Worm (Caenorhabditis elegans) whole organism, L4 larva: ENCODE measurements around the gene pas-1.

Source experiments
- F44E2.7 ChIP-seq: fragments of 200-800 bp; sonication (Bioruptor generic); IDR thresholded peaks from 2 replicates; pipeline ENCODE4 v2.1.2; 2022; ENCODE audit warnings: missing genetic modification characterization, missing compliant biosample characterization
- F49E8.2 ChIP-seq: sonication (generic microtip); optimal IDR thresholded peaks from 2 replicates; lab custom pipeline; 2016; ENCODE audit warnings: missing compliant biosample characterization, mild to moderate bottlenecking, missing genetic modification characterization, borderline replicate concordance
- Y5F2A.4 ChIP-seq: fragments of 200-800 bp; sonication (Bioruptor generic); optimal IDR thresholded peaks from 2 replicates; lab custom pipeline; 2018; ENCODE audit warnings: mild to moderate bottlenecking, missing genetic modification characterization, missing compliant biosample characterization
- Y75B8A.6 ChIP-seq: fragments of 200-800 bp; sonication (Bioruptor generic); IDR thresholded peaks from 2 replicates; pipeline ENCODE4 v1.3.6; 2022; ENCODE audit warnings: missing genetic modification reagents, missing genetic modification characterization, missing compliant biosample characterization
- ZK337.2 ChIP-seq: fragments of 200-800 bp; sonication (Bioruptor generic); IDR thresholded peaks from 2 replicates; pipeline ENCODE4 v1.3.6; 2022; ENCODE audit warnings: missing genetic modification reagents, missing genetic modification characterization, missing compliant biosample characterization
- ZK546.5 ChIP-seq, 2 experiments: sonication (generic microtip); optimal IDR thresholded peaks; 2 replicates each; lab custom pipeline; 2017; ENCODE audit warnings: missing biosample characterization in 2 of 2, missing genetic modification characterization in 2 of 2
- aha-1 ChIP-seq: fragments of 150-350 bp; peaks from one replicate; lab custom pipeline; 2014; ENCODE audit warnings: missing biosample characterization, missing genetic modification characterization
- aly-2 ChIP-seq: sonication (generic microtip); optimal IDR thresholded peaks from 2 replicates; lab custom pipeline; 2018; ENCODE audit warnings: missing biosample characterization, missing genetic modification characterization
- ama-1 ChIP-seq: fragments of 150-350 bp; optimal IDR thresholded peaks from 2 replicates; lab custom pipeline; 2014; ENCODE audit warnings: inconsistent platforms, mixed read lengths
- ceh-82 ChIP-seq: sonication (generic microtip); optimal IDR thresholded peaks from 2 replicates; lab custom pipeline; 2017; ENCODE audit warnings: missing biosample characterization, missing genetic modification characterization
- ces-1 ChIP-seq: fragments of 150-350 bp; sonication (generic microtip); optimal IDR thresholded peaks from 4 replicates; lab custom pipeline; 2014; ENCODE audit warnings: missing biosample characterization, missing genetic modification reagents, missing genetic modification characterization
- daf-12 ChIP-seq: fragments of 150-350 bp; optimal IDR thresholded peaks from 2 replicates; lab custom pipeline; 2014; ENCODE audit warnings: missing biosample characterization, missing genetic modification reagents, missing genetic modification characterization
- daf-16 ChIP-seq, 3 experiments: sonication (generic microtip); optimal IDR thresholded peaks; 2 replicates each; lab custom pipeline; 2016 to 2017; ENCODE audit warnings: missing genetic modification characterization in 3 of 3, missing genetic modification reagents in 3 of 3, mild to moderate bottlenecking in 2 of 3, missing compliant biosample characterization in 2 of 3, missing biosample characterization in 1 of 3, moderate library complexity in 1 of 3
- daf-19 ChIP-seq: fragments of 200-800 bp; sonication (Bioruptor generic); conservative IDR thresholded peaks from 2 replicates; pipeline ENCODE4 v1.3.6; 2022; ENCODE audit warnings: missing genetic modification characterization, missing compliant biosample characterization
- dmd-8 ChIP-seq: fragments of 200-800 bp; sonication (Bioruptor generic); IDR thresholded peaks from 2 replicates; pipeline ENCODE4 v1.3.6; 2022; ENCODE audit warnings: missing genetic modification characterization, missing compliant biosample characterization
- dpl-1 ChIP-seq: fragments of 150-350 bp; optimal IDR thresholded peaks from 2 replicates; lab custom pipeline; 2014; ENCODE audit warnings: missing biosample characterization, missing genetic modification reagents, missing genetic modification characterization
- dve-1 ChIP-seq: sonication (generic microtip); optimal IDR thresholded peaks from 2 replicates; lab custom pipeline; 2017; ENCODE audit warnings: antibody characterized with exemption, mild to moderate bottlenecking, missing genetic modification characterization, missing compliant biosample characterization; ENCODE audit not compliant: insufficient read depth
- egl-27 ChIP-seq: sonication (generic microtip); optimal IDR thresholded peaks from 3 replicates; lab custom pipeline; 2017; ENCODE audit warnings: missing biosample characterization, missing genetic modification reagents, missing genetic modification characterization
- egl-43 ChIP-seq: fragments of 200-800 bp; sonication (Bioruptor generic); IDR thresholded peaks from 2 replicates; pipeline ENCODE4 v1.3.6; 2022; ENCODE audit warnings: missing genetic modification reagents, missing genetic modification characterization, missing compliant biosample characterization
- fos-1 ChIP-seq: fragments of 150-350 bp; optimal IDR thresholded peaks from 2 replicates; lab custom pipeline; 2014; ENCODE audit warnings: missing biosample characterization, missing genetic modification characterization
- gei-8 ChIP-seq: fragments of 200-800 bp; sonication (Bioruptor generic); optimal IDR thresholded peaks from 2 replicates; lab custom pipeline; 2018; ENCODE audit warnings: mild to moderate bottlenecking, missing genetic modification characterization, missing compliant biosample characterization
- hlh-11 ChIP-seq: fragments of 200-800 bp; sonication (Bioruptor generic); optimal IDR thresholded peaks from 2 replicates; lab custom pipeline; 2018; ENCODE audit warnings: mild to moderate bottlenecking, missing genetic modification characterization, missing compliant biosample characterization
- jun-1 ChIP-seq: fragments of 150-350 bp; optimal IDR thresholded peaks from 2 replicates; lab custom pipeline; 2014; ENCODE audit warnings: missing biosample characterization, missing genetic modification reagents, missing genetic modification characterization
- lim-7 ChIP-seq: fragments of 200-800 bp; sonication (Bioruptor generic); IDR thresholded peaks from 2 replicates; pipeline ENCODE4 v1.3.6; 2022; ENCODE audit warnings: missing genetic modification characterization, missing compliant biosample characterization
- lin-15B ChIP-seq: fragments of 150-350 bp; sonication (generic microtip); optimal IDR thresholded peaks from 3 replicates; lab custom pipeline; 2014; ENCODE audit warnings: missing biosample characterization, missing genetic modification characterization
- lin-38 ChIP-seq: fragments of 200-800 bp; sonication (Bioruptor generic); IDR thresholded peaks from 2 replicates; pipeline ENCODE4 v1.3.6; 2022; ENCODE audit warnings: missing genetic modification reagents, missing genetic modification characterization, missing compliant biosample characterization
- lin-39 ChIP-seq: fragments of 150-350 bp; optimal IDR thresholded peaks from 2 replicates; lab custom pipeline; 2014; ENCODE audit warnings: missing biosample characterization, missing genetic modification reagents, missing genetic modification characterization
- madf-9 ChIP-seq: fragments of 200-800 bp; sonication (Bioruptor generic); conservative IDR thresholded peaks from 2 replicates; pipeline ENCODE4 v1.3.6; 2022; ENCODE audit warnings: missing genetic modification reagents, missing genetic modification characterization, missing compliant biosample characterization
- mdl-1 ChIP-seq, 2 experiments: fragments of 150-350 bp in 1 of 2; sonication (generic microtip) in 1 of 2; optimal IDR thresholded peaks; 2 replicates each; lab custom pipeline; 2014 to 2017; ENCODE audit warnings: missing biosample characterization in 2 of 2, missing genetic modification characterization in 2 of 2
- nhr-237 ChIP-seq: sonication (generic microtip); optimal IDR thresholded peaks from 2 replicates; lab custom pipeline; 2017; ENCODE audit warnings: missing biosample characterization, missing genetic modification characterization
- nhr-41 ChIP-seq: fragments of 200-800 bp; sonication (Bioruptor generic); IDR thresholded peaks from 2 replicates; pipeline ENCODE4 v1.3.6; 2022; ENCODE audit warnings: missing genetic modification reagents, missing genetic modification characterization, missing compliant biosample characterization
- nhr-48 ChIP-seq: sonication (generic microtip); optimal IDR thresholded peaks from 2 replicates; lab custom pipeline; 2016; ENCODE audit warnings: mild to moderate bottlenecking, missing genetic modification characterization, missing compliant biosample characterization
- nhr-6 ChIP-seq: fragments of 150-350 bp; optimal IDR thresholded peaks from 2 replicates; lab custom pipeline; 2014; ENCODE audit warnings: missing biosample characterization, missing genetic modification characterization
- nhr-76 ChIP-seq: fragments of 150-350 bp; optimal IDR thresholded peaks from 2 replicates; lab custom pipeline; 2014; ENCODE audit warnings: missing biosample characterization, missing genetic modification characterization
- pha-4 ChIP-seq, 2 experiments: fragments of 150-350 bp in 1 of 2; fragments of 200-800 bp in 1 of 2; sonication (Bioruptor generic) in 1 of 2; IDR thresholded peaks in 1 of 2; optimal IDR thresholded peaks in 1 of 2; 2 replicates each; pipeline versions ENCODE4 v1.3.6 to Lab custom; 2014 to 2022; ENCODE audit warnings: missing genetic modification characterization in 2 of 2, missing genetic modification reagents in 2 of 2, missing biosample characterization in 1 of 2, missing compliant biosample characterization in 1 of 2
- php-3 ChIP-seq: fragments of 200-800 bp; sonication (Bioruptor generic); IDR thresholded peaks from 2 replicates; pipeline ENCODE4 v1.3.6; 2022; ENCODE audit warnings: missing genetic modification reagents, missing genetic modification characterization, missing compliant biosample characterization
- pqm-1 ChIP-seq: sonication (generic microtip); optimal IDR thresholded peaks from 2 replicates; lab custom pipeline; 2017; ENCODE audit warnings: missing biosample characterization, missing genetic modification characterization
- rbr-2 ChIP-seq: sonication (generic microtip); optimal IDR thresholded peaks from 2 replicates; lab custom pipeline; 2016; ENCODE audit warnings: missing genotype, missing genetic modification characterization, missing compliant biosample characterization
- saeg-2 ChIP-seq: fragments of 200-800 bp; sonication (Bioruptor generic); IDR thresholded peaks from 2 replicates; pipeline ENCODE4 v1.3.6; 2022; ENCODE audit warnings: missing genetic modification reagents, missing genetic modification characterization, missing compliant biosample characterization
- snpc-1.2 ChIP-seq: fragments of 200-800 bp; sonication (Bioruptor generic); IDR thresholded peaks from 2 replicates; pipeline ENCODE4 v1.3.6; 2022; ENCODE audit warnings: missing genetic modification reagents, missing genetic modification characterization, missing compliant biosample characterization
- spr-3 ChIP-seq: fragments of 200-800 bp; sonication (Bioruptor generic); optimal IDR thresholded peaks from 2 replicates; lab custom pipeline; 2018; ENCODE audit warnings: mild to moderate bottlenecking, missing genetic modification characterization, missing compliant biosample characterization
- tag-97 ChIP-seq: fragments of 200-800 bp; sonication (Bioruptor generic); IDR thresholded peaks from 2 replicates; pipeline ENCODE4 v1.3.6; 2022; ENCODE audit warnings: missing genetic modification characterization, missing compliant biosample characterization
- unc-130 ChIP-seq: sonication (generic microtip); optimal IDR thresholded peaks from 2 replicates; lab custom pipeline; 2016; ENCODE audit warnings: missing genetic modification reagents, missing genetic modification characterization, missing compliant biosample characterization
- unc-62 ChIP-seq, 3 experiments: fragments of 150-350 bp in 1 of 3; sonication (generic microtip); optimal IDR thresholded peaks in 2 of 3; peaks in 1 of 3; 1 replicate in 1 of 3; 2 replicates in 2 of 3; lab custom pipeline; 2014 to 2017; ENCODE audit warnings: missing biosample characterization in 3 of 3, missing genetic modification characterization in 3 of 3, missing genetic modification reagents in 3 of 3, missing genotype in 1 of 3
- vab-7 ChIP-seq: fragments of 200-800 bp; sonication (Bioruptor generic); IDR thresholded peaks from 2 replicates; pipeline ENCODE4 v1.3.6; 2022; ENCODE audit warnings: missing genetic modification reagents, missing genetic modification characterization, missing compliant biosample characterization
- zfp-2 ChIP-seq: sonication (generic microtip); optimal IDR thresholded peaks from 2 replicates; lab custom pipeline; 2016; ENCODE audit warnings: mild to moderate bottlenecking, missing genetic modification characterization, missing compliant biosample characterization
- zfp-3 ChIP-seq: fragments of 200-800 bp; sonication (Bioruptor generic); conservative IDR thresholded peaks from 2 replicates; pipeline ENCODE4 v1.3.6; 2022; ENCODE audit warnings: missing genetic modification reagents, missing genetic modification characterization, missing compliant biosample characterization
- zip-11 ChIP-seq: fragments of 200-800 bp; sonication (Bioruptor generic); IDR thresholded peaks from 2 replicates; pipeline ENCODE4 v1.3.6; 2022; ENCODE audit warnings: missing genetic modification characterization, missing compliant biosample characterization
- ztf-7 ChIP-seq: fragments of 150-350 bp; optimal IDR thresholded peaks from 2 replicates; lab custom pipeline; 2014; ENCODE audit warnings: missing biosample characterization, missing genetic modification characterization

The pas-1 gene

ce11 chrV:14468196-14468874, 45.9 kb upstream of the pas-1 start, which contains the start of gene srz-97 (continued):
- no peak for TF ChIP-seq tag-97 (GFP tag; lab: Robert Waterston, UW)
- TF ChIP-seq ama-1 (lab: Kevin White, UChicago): no peak
- TF ChIP-seq nhr-237 (tag; lab: Kevin White, UChicago): no peak
- peak; percentile 77 for TF ChIP-seq hlh-11 (tag; lab: Kevin White, UChicago)
- TF ChIP-seq madf-9: no peak
- TF ChIP-seq ZK337.2 (GFP tag; lab: Robert Waterston, UW): 0 out of 2 replicates have a peak, but pooled peaks have one; percentile 17
- TF ChIP-seq daf-19 (GFP tag; lab: Robert Waterston, UW): 0 out of 2 replicates have a peak, but pooled peaks have one; percentile 29
- TF ChIP-seq ZK546.5 (tag; optimal IDR thresholded peaks at IDR 0.05; lab: Kevin White, UChicago): no peak
- no peak for TF ChIP-seq F44E2.7
- TF ChIP-seq dve-1 (tag; lab: Kevin White, UChicago): peak; percentile 40
- no peak for TF ChIP-seq egl-27
- no peak for TF ChIP-seq gei-8 (GFP tag; lab: Kevin White, UChicago)
- no peak for TF ChIP-seq spr-3
- peak; percentile 61; the same call in 1 of the 2 replicates for TF ChIP-seq php-3 (GFP tag; lab: Robert Waterston, UW)
- no peak for TF ChIP-seq pha-4 (GFP tag; IDR thresholded peaks at IDR 0.05; lab: Robert Waterston, UW)
- no peak for TF ChIP-seq pha-4 (tag; optimal IDR thresholded peaks at IDR 0.05; lab: Kevin White, UChicago)
- no peak for TF ChIP-seq ztf-7 (tag; lab: Kevin White, UChicago)
- no peak for TF ChIP-seq nhr-6 (tag; lab: Kevin White, UChicago)
- TF ChIP-seq nhr-76 (tag; lab: Kevin White, UChicago): no peak
- peak; percentile 58 for TF ChIP-seq unc-130 (GFP tag; lab: Kevin White, UChicago)
- peak; percentile 85 for TF ChIP-seq snpc-1.2 (GFP tag; lab: Robert Waterston, UW)
- peak in 1 of 2 experiments; percentile 24 for TF ChIP-seq unc-62 (GFP tag; optimal IDR thresholded peaks at IDR 0.05 in 1 of 2; lab: Kevin White, UChicago)
- no peak for TF ChIP-seq unc-62 (tag; optimal IDR thresholded peaks at IDR 0.05; lab: Kevin White, UChicago)
- no peak for TF ChIP-seq fos-1 (tag; lab: Kevin White, UChicago)
- TF ChIP-seq nhr-41 (GFP tag; lab: Robert Waterston, UW): no peak
- peak; percentile 56 for TF ChIP-seq nhr-48 (tag; lab: Kevin White, UChicago)
- TF ChIP-seq zip-11 (GFP tag; lab: Robert Waterston, UW): no peak
- TF ChIP-seq pqm-1: no peak
- TF ChIP-seq vab-7: no peak
- no peak for TF ChIP-seq lin-15B
- TF ChIP-seq lin-38 (GFP tag; lab: Robert Waterston, UW): no peak
- TF ChIP-seq aha-1: peak; percentile 82
- TF ChIP-seq egl-43: peak; percentile 77
- no peak for TF ChIP-seq ces-1
- no peak for TF ChIP-seq aly-2 (tag; lab: Kevin White, UChicago)
- no peak for TF ChIP-seq lin-39 (tag; lab: Kevin White, UChicago)
- peak; percentile 65 for TF ChIP-seq F49E8.2 (tag; lab: Kevin White, UChicago)
- TF ChIP-seq daf-16 (GFP tag; optimal IDR thresholded peaks at IDR 0.05; lab: Kevin White, UChicago): peak; percentile 49 to 67
- TF ChIP-seq daf-16 (tag; optimal IDR thresholded peaks at IDR 0.05; lab: Kevin White, UChicago): peak; percentile 69
- TF ChIP-seq Y5F2A.4: no peak
- no peak for TF ChIP-seq dpl-1 (GFP tag; lab: Kevin White, UChicago)
- TF ChIP-seq Y75B8A.6 (GFP tag; lab: Robert Waterston, UW): no peak
- no peak for TF ChIP-seq zfp-3 (GFP tag; lab: Robert Waterston, UW)
- TF ChIP-seq lim-7: no peak
- TF ChIP-seq mdl-1 (tag; optimal IDR thresholded peaks at IDR 0.05; lab: Kevin White, UChicago): no peak
- no peak for TF ChIP-seq zfp-2 (tag; lab: Kevin White, UChicago)
- no peak for TF ChIP-seq saeg-2 (GFP tag; lab: Robert Waterston, UW)
- TF ChIP-seq daf-12 (tag; lab: Kevin White, UChicago): no peak
- TF ChIP-seq jun-1 (tag; lab: Kevin White, UChicago): no peak
- 0 out of 2 replicates have a peak, but pooled peaks have one; percentile 64 for TF ChIP-seq dmd-8
- peak; percentile 35 for TF ChIP-seq rbr-2 (tag; lab: Kevin White, UChicago)
- TF ChIP-seq ceh-82 (tag; lab: Kevin White, UChicago): no peak
